Worm (Caenorhabditis elegans) whole organism, late embryonic: ENCODE measurements around the gene F44F4.9.

Source experiments
- lin-11 ChIP-seq: fragments of 200-800 bp; sonication (Bioruptor generic); optimal IDR thresholded peaks from 2 replicates; lab custom pipeline; 2018; ENCODE audit warnings: mild to moderate bottlenecking, missing genetic modification characterization, missing compliant biosample characterization
- madf-2 ChIP-seq: sonication (generic microtip); optimal IDR thresholded peaks from 2 replicates; lab custom pipeline; 2017; ENCODE audit warnings: missing genetic modification characterization, missing compliant biosample characterization
- nhr-11 ChIP-seq: fragments of 150-350 bp; optimal IDR thresholded peaks from 2 replicates; lab custom pipeline; 2014; ENCODE audit warnings: missing biosample characterization, missing genetic modification characterization
- pha-4 ChIP-seq: fragments of 150-350 bp; optimal IDR thresholded peaks from 2 replicates; lab custom pipeline; 2018; ENCODE audit warnings: missing biosample characterization, missing genetic modification reagents, missing genetic modification characterization
- pqm-1 ChIP-seq: sonication (generic microtip); optimal IDR thresholded peaks from 2 replicates; lab custom pipeline; 2016; ENCODE audit warnings: missing genetic modification characterization, missing compliant biosample characterization
- sdc-2 ChIP-seq: sonication (generic microtip); optimal IDR thresholded peaks from 2 replicates; lab custom pipeline; 2016; ENCODE audit warnings: missing genotype, missing genetic modification characterization, missing compliant biosample characterization

- TF ChIP-seq pqm-1 (tag; lab: Kevin White, UChicago) (no peak), sdc-2 (no peak), pha-4 (tag; lab: Kevin White, UChicago) (no peak), lin-11 (tag; lab: Kevin White, UChicago) (no peak), madf-2 (tag; lab: Kevin White, UChicago) (no peak), nhr-11 (tag; lab: Kevin White, UChicago) (no peak)
These were observed 31.2 kb downstream of the F44F4.9 start, which contains the start of gene egg-3 for ce11 chrII:10884396-10884795.
